Worm (Caenorhabditis elegans) whole organism, L4/young adult: Measurements from ENCODE around the gene cup-4.

ENCODE experiments used
- dao-5 ChIP-seq: sonication (generic microtip); optimal IDR thresholded peaks from 2 replicates; lab custom pipeline; 2016; ENCODE audit warnings: missing genotype, missing genetic modification characterization, moderate library complexity, missing compliant biosample characterization
- him-1 ChIP-seq: sonication (generic microtip); optimal IDR thresholded peaks from 2 replicates; lab custom pipeline; 2016; ENCODE audit warnings: missing genotype, missing genetic modification reagents, missing genetic modification characterization, missing compliant biosample characterization

DNA sequence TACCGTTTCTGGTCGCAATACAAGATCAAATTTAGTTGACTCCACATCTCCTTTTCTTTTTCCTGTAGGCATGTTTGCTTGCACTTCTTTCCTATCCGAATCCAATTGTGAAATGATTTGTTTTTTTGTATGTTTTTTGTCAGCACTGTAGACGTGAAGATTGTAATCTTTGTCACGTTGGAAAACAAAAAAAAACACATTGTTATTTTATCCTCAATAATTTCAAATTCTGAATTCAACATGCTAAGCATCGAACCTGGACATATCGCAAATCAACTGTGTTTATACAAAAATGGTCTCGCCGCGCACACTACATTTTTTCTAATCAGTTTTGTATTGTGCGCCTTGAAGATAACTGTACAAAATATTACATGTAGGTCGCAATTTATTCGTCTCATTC lies 47.2 kb downstream of the cup-4 start, which contains the start of gene ZK688.12:
- TF ChIP-seq dao-5 (tag; lab: Kevin White, UChicago) (no peak), him-1 (tag; lab: Kevin White, UChicago) (no peak)
